Fruit fly (Drosophila melanogaster) whole organism: ENCODE results near the gene Scox.
A peak's percentile ranks its signal among the peaks of the same experiment; 100 is the strongest.

Experiments used
- CG8478 ChIP-seq: fragments of >200 bp; optimal IDR thresholded peaks from 2 replicates; lab custom pipeline; 2018; ENCODE audit warnings: inconsistent platforms
- Dll ChIP-seq: fragments of >200 bp; optimal IDR thresholded peaks from 2 replicates; lab custom pipeline; 2017
- EcR ChIP-seq, 2 experiments: fragments of >200 bp; optimal IDR thresholded peaks; 2 replicates each; lab custom pipeline; 2017; ENCODE audit warnings: missing biosample characterization in 2 of 2, missing genetic modification characterization in 2 of 2, missing genetic modification reagents in 2 of 2
- pan ChIP-seq: fragments of >200 bp; optimal IDR thresholded peaks from 2 replicates; lab custom pipeline; 2017
- psq ChIP-seq: fragments of >200 bp; optimal IDR thresholded peaks from 2 replicates; lab custom pipeline; 2017
- usp ChIP-seq: fragments of >200 bp; optimal IDR thresholded peaks from 2 replicates; lab custom pipeline; 2017; ENCODE audit warnings: missing biosample characterization, missing genetic modification characterization, mixed read lengths

Gene Scox

DNA sequence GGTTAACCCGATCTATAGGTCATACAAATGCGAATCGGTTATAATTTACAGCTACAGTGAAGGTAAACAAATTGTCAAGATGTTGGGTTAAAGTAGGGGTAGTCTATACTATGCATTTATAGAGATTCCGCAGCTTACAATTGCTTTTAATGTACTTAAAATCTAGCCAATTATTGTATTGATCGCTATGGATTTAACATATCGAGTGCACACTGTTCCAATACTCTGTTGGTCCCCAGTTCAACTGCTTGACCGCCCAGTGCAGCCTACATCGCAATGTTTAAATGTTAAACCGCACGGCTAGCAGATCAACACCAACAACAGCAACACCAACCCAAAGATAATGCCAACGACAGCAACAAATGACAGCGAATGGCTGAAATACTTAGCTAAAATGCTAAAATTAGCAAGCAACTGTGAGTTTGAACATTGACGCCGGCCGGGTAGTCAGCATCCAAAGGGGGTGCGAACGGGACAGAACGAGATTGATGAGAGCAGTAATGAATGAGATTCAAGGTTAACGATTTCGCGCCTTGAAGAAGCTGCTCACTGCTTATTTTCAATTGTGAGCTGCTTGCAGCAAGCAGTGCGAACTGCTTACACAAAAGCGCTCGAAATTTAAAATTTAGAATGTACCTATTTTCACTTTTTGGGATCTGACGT lies 32.3 kb upstream of the Scox start:
- TF ChIP-seq CG8478 (lab: Kevin White, UChicago) = peak; percentile 1
- no peak for TF ChIP-seq Dll (lab: Kevin White, UChicago)

dm6 chr2L:5000287-5000871 lies 31.6 kb upstream of the Scox start:
- TF ChIP-seq psq (lab: Kevin White, UChicago) (no peak), CG8478 (lab: Kevin White, UChicago) (no peak), Dll (lab: Kevin White, UChicago) (no peak), EcR (GFP tag; optimal IDR thresholded peaks at IDR 0.05; lab: Kevin White, UChicago) (no peak), pan (lab: Kevin White, UChicago) (no peak), usp (GFP tag; lab: Kevin White, UChicago) (no peak)

DNA sequence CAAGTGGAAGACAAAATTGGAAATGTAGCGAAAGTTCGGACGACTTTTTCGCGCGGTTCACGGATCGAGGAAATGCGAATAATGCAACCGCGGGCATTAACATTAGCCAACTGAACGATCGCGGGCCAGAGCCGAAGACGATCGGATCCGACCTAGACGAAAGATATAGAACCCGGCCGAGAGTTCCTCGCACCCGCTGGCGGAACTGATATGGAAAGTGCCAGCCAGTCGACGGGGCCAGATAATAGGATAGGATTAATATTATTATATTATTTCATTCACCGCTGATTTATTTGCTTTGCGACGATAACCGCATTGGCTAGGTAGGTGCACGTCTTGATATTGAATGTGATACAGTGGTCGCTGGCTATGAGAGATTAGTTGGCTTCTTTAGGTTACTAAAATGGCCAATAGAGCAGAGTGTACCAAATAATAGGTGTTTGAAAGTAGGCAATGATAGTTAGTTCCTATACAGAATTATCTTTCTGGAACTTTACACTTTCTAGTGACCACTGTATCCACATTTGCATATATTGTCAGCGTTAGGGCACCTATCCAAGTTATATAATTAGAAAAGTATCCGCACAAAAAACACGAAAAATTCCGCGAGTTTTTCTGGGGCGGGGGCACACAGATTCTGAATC lies 30.8 kb upstream of the Scox start:
- TF ChIP-seq usp (GFP tag; lab: Kevin White, UChicago) (no peak), pan (lab: Kevin White, UChicago) (no peak), EcR (GFP tag; optimal IDR thresholded peaks at IDR 0.05; lab: Kevin White, UChicago) (peak in 1 of 2 experiments; percentile 27), CG8478 (lab: Kevin White, UChicago) (no peak), Dll (lab: Kevin White, UChicago) (no peak)

dm6 chr2L:4998571-4999191 lies 29.9 kb upstream of the Scox start:
- TF ChIP-seq pan (lab: Kevin White, UChicago) = no peak
- no peak for TF ChIP-seq usp (GFP tag; lab: Kevin White, UChicago)
- no peak for TF ChIP-seq CG8478 (lab: Kevin White, UChicago)
- TF ChIP-seq Dll (lab: Kevin White, UChicago) = no peak
- TF ChIP-seq psq (lab: Kevin White, UChicago) = no peak
- TF ChIP-seq EcR (GFP tag; optimal IDR thresholded peaks at IDR 0.05; lab: Kevin White, UChicago) = no peak

DNA sequence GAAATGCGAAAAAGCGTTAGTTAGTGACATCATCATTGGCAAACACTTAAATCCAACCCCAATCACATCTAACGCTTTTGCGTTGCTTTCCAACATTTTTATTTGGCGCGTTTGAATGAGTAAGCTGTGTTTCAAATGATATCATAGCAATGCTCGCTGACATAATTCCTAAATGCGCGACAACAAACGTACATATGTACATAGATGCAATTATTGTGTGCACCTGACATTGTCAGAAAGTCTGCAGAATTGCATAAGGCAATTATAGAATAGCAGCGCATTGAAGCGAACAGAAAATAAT lies 29.5 kb upstream of the Scox start:
- TF ChIP-seq psq (lab: Kevin White, UChicago) (no peak), Dll (lab: Kevin White, UChicago) (no peak), usp (GFP tag; lab: Kevin White, UChicago) (no peak), CG8478 (lab: Kevin White, UChicago) (no peak), pan (lab: Kevin White, UChicago) (no peak), EcR (GFP tag; optimal IDR thresholded peaks at IDR 0.05; lab: Kevin White, UChicago) (no peak)

- TF ChIP-seq usp (GFP tag; lab: Kevin White, UChicago) = no peak
- TF ChIP-seq psq (lab: Kevin White, UChicago) = no peak
- TF ChIP-seq EcR (GFP tag; optimal IDR thresholded peaks at IDR 0.05; lab: Kevin White, UChicago) = peak in 1 of 2 experiments; percentile 67
- peak; percentile 64 for TF ChIP-seq CG8478 (lab: Kevin White, UChicago)
- TF ChIP-seq Dll (lab: Kevin White, UChicago) = no peak
These were observed 28.9 kb upstream of the Scox start for dm6 chr2L:4997401-4998259.

DNA sequence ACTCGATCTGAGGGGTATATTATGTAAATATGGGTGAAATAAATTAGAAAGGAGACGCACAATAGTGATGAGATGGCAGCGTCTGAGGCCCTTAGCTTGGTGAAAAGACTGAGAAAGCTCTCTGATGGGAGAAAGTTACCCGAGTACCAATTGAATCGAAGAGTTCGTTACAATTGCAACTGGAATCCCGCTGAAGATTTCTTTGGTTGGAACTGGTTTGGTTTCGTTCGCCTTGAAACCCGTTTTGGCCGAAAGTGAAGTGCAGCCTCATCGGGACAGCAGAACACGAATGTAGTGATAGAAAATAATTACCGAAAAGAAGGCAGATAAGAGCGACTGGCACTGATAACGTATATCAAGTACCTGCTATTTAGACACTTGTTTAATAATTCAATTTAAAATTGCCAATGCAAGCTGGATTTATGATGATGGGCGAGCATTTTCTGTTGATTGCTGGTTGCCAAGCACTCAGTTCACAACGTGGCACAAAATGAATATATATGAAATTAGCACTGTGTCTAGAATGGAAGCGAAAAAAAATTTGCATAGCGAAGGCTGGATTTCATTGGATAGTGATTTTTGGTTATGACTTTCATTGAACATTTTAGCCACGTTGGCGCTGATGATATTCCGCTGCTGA lies 27.7 kb upstream of the Scox start:
- TF ChIP-seq CG8478 (lab: Kevin White, UChicago) = no peak
- TF ChIP-seq psq (lab: Kevin White, UChicago) = no peak
- TF ChIP-seq usp (GFP tag; lab: Kevin White, UChicago) = no peak
- TF ChIP-seq pan (lab: Kevin White, UChicago) = no peak
- TF ChIP-seq EcR (GFP tag; optimal IDR thresholded peaks at IDR 0.05; lab: Kevin White, UChicago) = no peak
- no peak for TF ChIP-seq Dll (lab: Kevin White, UChicago)

DNA sequence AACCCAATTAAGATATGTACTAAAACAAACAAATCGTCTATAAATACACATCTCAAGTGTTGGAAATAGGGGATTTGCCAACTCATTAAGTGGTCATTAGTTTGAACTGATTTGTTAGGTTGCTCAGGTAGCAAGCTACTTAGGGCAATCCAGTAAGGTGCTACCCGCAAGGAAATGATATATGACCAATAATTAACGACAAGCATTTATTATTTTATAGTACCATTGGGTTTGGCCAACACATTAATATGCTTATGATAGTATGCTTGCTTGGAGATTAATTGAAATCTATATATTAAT lies 27.1 kb upstream of the Scox start:
- TF ChIP-seq EcR (GFP tag; optimal IDR thresholded peaks at IDR 0.05; lab: Kevin White, UChicago) (no peak), CG8478 (lab: Kevin White, UChicago) (no peak), pan (lab: Kevin White, UChicago) (no peak), usp (GFP tag; lab: Kevin White, UChicago) (no peak), Dll (lab: Kevin White, UChicago) (no peak), psq (lab: Kevin White, UChicago) (no peak)

DNA sequence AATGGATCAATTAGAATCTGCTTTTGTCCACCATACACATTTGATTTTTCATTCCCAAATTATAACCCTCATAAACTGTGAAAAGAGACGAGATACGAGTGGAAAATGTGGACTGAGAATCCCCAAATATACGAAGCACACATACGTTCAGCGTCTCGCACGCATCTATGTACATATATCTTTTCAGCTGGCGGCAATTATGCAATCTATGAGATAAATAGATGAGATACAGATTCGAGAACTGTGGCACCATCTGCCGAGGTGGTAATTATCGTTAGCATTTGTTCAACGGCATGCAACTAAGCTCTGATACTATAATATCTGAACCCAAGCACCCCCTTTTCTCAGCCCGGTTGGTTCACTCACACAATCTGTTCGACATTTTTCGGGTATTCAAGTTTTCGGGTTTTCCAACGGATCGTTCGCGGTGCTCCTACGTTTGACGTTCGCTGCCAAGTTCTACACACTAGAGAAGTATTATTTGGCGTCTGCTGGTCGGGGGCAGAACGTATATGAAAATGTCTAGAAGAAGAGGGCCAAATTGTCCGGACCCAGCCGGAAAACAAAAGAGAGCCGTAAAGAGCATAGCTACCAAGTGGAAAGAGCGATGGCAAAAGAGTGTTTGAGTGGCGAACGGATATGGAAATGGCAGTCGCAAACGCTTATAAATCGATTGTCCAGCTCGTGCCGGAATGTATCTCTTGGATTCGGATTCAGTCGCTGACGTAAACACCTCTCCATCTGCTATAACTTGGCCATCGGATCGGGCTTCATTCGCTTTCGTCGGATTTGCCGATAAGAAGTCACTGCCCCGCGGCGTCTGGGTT lies 26.5 kb upstream of the Scox start:
- TF ChIP-seq EcR (GFP tag; optimal IDR thresholded peaks at IDR 0.05; lab: Kevin White, UChicago) (no peak), pan (lab: Kevin White, UChicago) (no peak), psq (lab: Kevin White, UChicago) (no peak)

- no peak for TF ChIP-seq CG8478 (lab: Kevin White, UChicago)
- no peak for TF ChIP-seq usp (GFP tag; lab: Kevin White, UChicago)
- no peak for TF ChIP-seq EcR (GFP tag; optimal IDR thresholded peaks at IDR 0.05; lab: Kevin White, UChicago)
- no peak for TF ChIP-seq psq (lab: Kevin White, UChicago)
- TF ChIP-seq pan (lab: Kevin White, UChicago) = no peak
- no peak for TF ChIP-seq Dll (lab: Kevin White, UChicago)
These were observed 13.4 kb upstream of the Scox start for dm6 chr2L:4982098-4982646.
